Fruit fly (Drosophila melanogaster): Measurements from ENCODE around the gene Rab18.

Gene Rab18

dm6 chrX:5695958-5696357, 24.3 kb upstream of the Rab18 start:
- TF ChIP-seq pan (optimal IDR thresholded peaks at IDR 0.05) (no peak), CG8478 (optimal IDR thresholded peaks at IDR 0.05) (no peak)

- TF ChIP-seq pan (optimal IDR thresholded peaks at IDR 0.05) (no peak), Dll (optimal IDR thresholded peaks at IDR 0.05) (no peak), EcR (GFP tag; optimal IDR thresholded peaks at IDR 0.05) (no peak), psq (optimal IDR thresholded peaks at IDR 0.05) (no peak), usp (GFP tag; optimal IDR thresholded peaks at IDR 0.05) (no peak), CG8478 (optimal IDR thresholded peaks at IDR 0.05) (no peak)
Measured at dm6 chrX:5695035-5695434, 23.4 kb upstream of the Rab18 start, which contains the start of gene CG3149. Gene CG3149 (minus strand): TSS chrX:5695205.

- TF ChIP-seq psq (optimal IDR thresholded peaks at IDR 0.05) (no peak), pan (optimal IDR thresholded peaks at IDR 0.05) (no peak), usp (GFP tag; optimal IDR thresholded peaks at IDR 0.05) (no peak), CG8478 (optimal IDR thresholded peaks at IDR 0.05) (no peak), EcR (GFP tag; optimal IDR thresholded peaks at IDR 0.05) (no peak), Dll (optimal IDR thresholded peaks at IDR 0.05) (no peak)
Measured at dm6 chrX:5690651-5691379, 19.2 kb upstream of the Rab18 start.

dm6 chrX:5690216-5690523, 18.6 kb upstream of the Rab18 start:
- TF ChIP-seq pan (optimal IDR thresholded peaks at IDR 0.05) (no peak), EcR (GFP tag; optimal IDR thresholded peaks at IDR 0.05) (no peak), psq (optimal IDR thresholded peaks at IDR 0.05) (no peak), CG8478 (optimal IDR thresholded peaks at IDR 0.05) (no peak), Dll (optimal IDR thresholded peaks at IDR 0.05) (no peak), usp (GFP tag; optimal IDR thresholded peaks at IDR 0.05) (no peak)

dm6 chrX:5689417-5690215, 18.0 kb upstream of the Rab18 start, which contains the start of the genes PGAP1 and cv:
Gene PGAP1 (minus strand): TSS chrX:5689473.
Gene cv (plus strand): TSS chrX:5690002.
- TF ChIP-seq EcR (GFP tag; optimal IDR thresholded peaks at IDR 0.05) (no peak), CG8478 (optimal IDR thresholded peaks at IDR 0.05) (no peak), pan (optimal IDR thresholded peaks at IDR 0.05) (no peak), Dll (optimal IDR thresholded peaks at IDR 0.05) (no peak), usp (GFP tag; optimal IDR thresholded peaks at IDR 0.05) (no peak), psq (optimal IDR thresholded peaks at IDR 0.05) (no peak)

dm6 chrX:5682940-5683339, 11.3 kb upstream of the Rab18 start, which contains the start of gene CG42449:
Gene CG42449 (plus strand): TSS chrX:5683240.
- no peak for TF ChIP-seq psq (optimal IDR thresholded peaks at IDR 0.05)
- TF ChIP-seq pan (optimal IDR thresholded peaks at IDR 0.05): no peak
- TF ChIP-seq CG8478 (optimal IDR thresholded peaks at IDR 0.05): no peak
- TF ChIP-seq EcR (GFP tag; optimal IDR thresholded peaks at IDR 0.05): no peak
- no peak for TF ChIP-seq usp (GFP tag; optimal IDR thresholded peaks at IDR 0.05)
- no peak for TF ChIP-seq Dll (optimal IDR thresholded peaks at IDR 0.05)

- TF ChIP-seq psq (optimal IDR thresholded peaks at IDR 0.05): no peak
- TF ChIP-seq pan (optimal IDR thresholded peaks at IDR 0.05): no peak
- TF ChIP-seq CG8478 (optimal IDR thresholded peaks at IDR 0.05): no peak
- TF ChIP-seq EcR (GFP tag; optimal IDR thresholded peaks at IDR 0.05): no peak
- no peak for TF ChIP-seq usp (GFP tag; optimal IDR thresholded peaks at IDR 0.05)
- no peak for TF ChIP-seq Dll (optimal IDR thresholded peaks at IDR 0.05)
Measured at dm6 chrX:5679933-5680667, 8.5 kb upstream of the Rab18 start, which contains the start of the genes Tre1 and Gr5a. Gene Tre1 (minus strand): TSS chrX:5679977. Gene Gr5a (plus strand): TSS chrX:5680617.

dm6 chrX:5679079-5679932, 7.7 kb upstream of the Rab18 start:
- no peak for TF ChIP-seq CG8478 (optimal IDR thresholded peaks at IDR 0.05)
- TF ChIP-seq Dll (optimal IDR thresholded peaks at IDR 0.05): no peak
- no peak for TF ChIP-seq pan (optimal IDR thresholded peaks at IDR 0.05)
- no peak for TF ChIP-seq psq (optimal IDR thresholded peaks at IDR 0.05)
- no peak for TF ChIP-seq EcR (GFP tag; optimal IDR thresholded peaks at IDR 0.05)
- TF ChIP-seq usp (GFP tag; optimal IDR thresholded peaks at IDR 0.05): no peak

dm6 chrX:5678178-5678470, 6.5 kb upstream of the Rab18 start:
- TF ChIP-seq Dll (optimal IDR thresholded peaks at IDR 0.05): no peak
- no peak for TF ChIP-seq psq (optimal IDR thresholded peaks at IDR 0.05)
- no peak for TF ChIP-seq pan (optimal IDR thresholded peaks at IDR 0.05)
- no peak for TF ChIP-seq usp (GFP tag; optimal IDR thresholded peaks at IDR 0.05)
- TF ChIP-seq CG8478 (optimal IDR thresholded peaks at IDR 0.05): no peak
- TF ChIP-seq EcR (GFP tag; optimal IDR thresholded peaks at IDR 0.05): no peak

- TF ChIP-seq Dll (optimal IDR thresholded peaks at IDR 0.05): no peak
- TF ChIP-seq pan (optimal IDR thresholded peaks at IDR 0.05): no peak
- no peak for TF ChIP-seq EcR (GFP tag; optimal IDR thresholded peaks at IDR 0.05)
- no peak for TF ChIP-seq psq (optimal IDR thresholded peaks at IDR 0.05)
- TF ChIP-seq CG8478 (optimal IDR thresholded peaks at IDR 0.05): no peak
- no peak for TF ChIP-seq usp (GFP tag; optimal IDR thresholded peaks at IDR 0.05)
Measured at dm6 chrX:5677400-5678177, 6.0 kb upstream of the Rab18 start.
